Worm (Caenorhabditis elegans) whole organism, young adult: Measurements from ENCODE around the gene Y39B6A.42.

ENCODE experiments used
- B0336.3 ChIP-seq: fragments of 200-800 bp; sonication (Bioruptor generic); IDR thresholded peaks from 2 replicates; pipeline ENCODE4 v1.3.6; 2022; ENCODE audit warnings: missing genetic modification characterization, missing compliant biosample characterization
- D2030.7 ChIP-seq: fragments of 200-800 bp; sonication (Bioruptor generic); IDR thresholded peaks from 2 replicates; pipeline ENCODE4 v1.3.6; 2022; ENCODE audit warnings: missing genetic modification reagents, missing genetic modification characterization, missing compliant biosample characterization
- F37B4.10 ChIP-seq: fragments of 200-800 bp; sonication (Bioruptor generic); IDR thresholded peaks from 2 replicates; pipeline ENCODE4 v1.3.6; 2022; ENCODE audit warnings: missing genetic modification characterization, missing compliant biosample characterization
- F39B2.1 ChIP-seq: fragments of 200-800 bp; sonication (Bioruptor generic); IDR thresholded peaks from 2 replicates; pipeline ENCODE4 v1.3.6; 2022; ENCODE audit warnings: missing genetic modification reagents, missing genetic modification characterization, missing compliant biosample characterization
- F57A8.1 ChIP-seq: fragments of 200-800 bp; sonication (Bioruptor generic); optimal IDR thresholded peaks from 2 replicates; lab custom pipeline; 2018; ENCODE audit warnings: mild to moderate bottlenecking, missing genetic modification characterization, moderate library complexity, missing compliant biosample characterization
- K11D2.4 ChIP-seq: fragments of 200-800 bp; sonication (Bioruptor generic); IDR thresholded peaks from 2 replicates; pipeline ENCODE4 v1.3.6; 2022; ENCODE audit warnings: missing genetic modification reagents, missing genetic modification characterization, missing compliant biosample characterization
- K12H6.12 ChIP-seq: fragments of 200-800 bp; sonication (Bioruptor generic); optimal IDR thresholded peaks from 2 replicates; lab custom pipeline; 2018; ENCODE audit warnings: mild to moderate bottlenecking, missing genetic modification characterization, missing compliant biosample characterization
- T26A5.8 ChIP-seq: sonication (generic microtip); optimal IDR thresholded peaks from 2 replicates; lab custom pipeline; 2016; ENCODE audit warnings: missing genetic modification characterization, missing compliant biosample characterization
- Y53F4B.3 ChIP-seq: fragments of 200-800 bp; sonication (Bioruptor generic); IDR thresholded peaks from 2 replicates; pipeline ENCODE4 v1.3.6; 2022; ENCODE audit warnings: missing genetic modification reagents, missing genetic modification characterization, missing compliant biosample characterization
- Y53G8AR.9 ChIP-seq: fragments of 200-800 bp; sonication (Bioruptor generic); conservative IDR thresholded peaks from 2 replicates; pipeline ENCODE4 v1.3.6; 2022; ENCODE audit warnings: missing genetic modification reagents, missing genetic modification characterization, missing compliant biosample characterization
- ZK185.1 ChIP-seq: sonication (generic microtip); optimal IDR thresholded peaks from 2 replicates; lab custom pipeline; 2016; ENCODE audit warnings: mild to moderate bottlenecking, missing genetic modification characterization, missing compliant biosample characterization; ENCODE audit not compliant: poor library complexity, severe bottlenecking
- akir-1 ChIP-seq: fragments of 200-800 bp; sonication (Bioruptor generic); optimal IDR thresholded peaks from 2 replicates; lab custom pipeline; 2018; ENCODE audit warnings: mild to moderate bottlenecking, missing genetic modification characterization, moderate library complexity, missing compliant biosample characterization
- ama-1 ChIP-seq, 3 experiments: fragments of 150-350 bp in 1 of 3; sonication (generic microtip) in 2 of 3; optimal IDR thresholded peaks; 2 replicates each; lab custom pipeline; 2014 to 2018; ENCODE audit warnings: missing biosample characterization in 2 of 3, missing genetic modification characterization in 2 of 3, missing genetic modification reagents in 2 of 3
- aptf-3 ChIP-seq: fragments of 200-800 bp; sonication (Bioruptor generic); IDR thresholded peaks from 2 replicates; pipeline ENCODE4 v1.3.6; 2022; ENCODE audit warnings: missing genetic modification characterization, missing compliant biosample characterization
- attf-3 ChIP-seq: fragments of 200-800 bp; sonication (Bioruptor generic); conservative IDR thresholded peaks from 2 replicates; pipeline ENCODE4 v1.3.6; 2022; ENCODE audit warnings: missing genetic modification reagents, missing genetic modification characterization, missing compliant biosample characterization
- attf-5 ChIP-seq: fragments of 200-800 bp; sonication (Bioruptor generic); optimal IDR thresholded peaks from 2 replicates; lab custom pipeline; 2018; ENCODE audit warnings: mild to moderate bottlenecking, missing genetic modification characterization, missing compliant biosample characterization
- attf-6 ChIP-seq: fragments of 200-800 bp; sonication (Bioruptor generic); IDR thresholded peaks from 2 replicates; pipeline ENCODE4 v1.3.6; 2022; ENCODE audit warnings: missing genetic modification reagents, missing genetic modification characterization, missing compliant biosample characterization
- bed-2 ChIP-seq: fragments of 200-800 bp; sonication (Bioruptor generic); IDR thresholded peaks from 2 replicates; pipeline ENCODE4 v1.3.6; 2022; ENCODE audit warnings: missing genetic modification reagents, missing genetic modification characterization, missing compliant biosample characterization
- cebp-1 ChIP-seq, 2 experiments: fragments of 200-800 bp in 1 of 2; sonication (Bioruptor generic) in 1 of 2; sonication (generic microtip) in 1 of 2; IDR thresholded peaks in 1 of 2; optimal IDR thresholded peaks in 1 of 2; 2 replicates each; pipeline versions ENCODE4 v1.3.6 to Lab custom; 2017 to 2022; ENCODE audit warnings: missing compliant biosample characterization in 2 of 2, missing genetic modification characterization in 2 of 2, mild to moderate bottlenecking in 1 of 2, missing genetic modification reagents in 1 of 2, moderate library complexity in 1 of 2
- cebp-2 ChIP-seq: fragments of 200-800 bp; sonication (Bioruptor generic); IDR thresholded peaks from 2 replicates; pipeline ENCODE4 v1.3.6; 2022; ENCODE audit warnings: missing genetic modification characterization, missing compliant biosample characterization
- ceh-100 ChIP-seq: fragments of 200-800 bp; sonication (Bioruptor generic); IDR thresholded peaks from 2 replicates; pipeline ENCODE4 v1.3.6; 2022; ENCODE audit warnings: missing genetic modification reagents, missing genetic modification characterization, missing compliant biosample characterization
- ceh-58 ChIP-seq: fragments of 200-800 bp; sonication (Bioruptor generic); IDR thresholded peaks from 2 replicates; pipeline ENCODE4 v1.3.6; 2022; ENCODE audit warnings: missing genetic modification characterization, missing compliant biosample characterization
- ceh-79 ChIP-seq: sonication (generic microtip); optimal IDR thresholded peaks from 2 replicates; lab custom pipeline; 2017; ENCODE audit warnings: mild to moderate bottlenecking, missing genetic modification characterization, missing compliant biosample characterization
- ceh-91 ChIP-seq: fragments of 200-800 bp; sonication (Bioruptor generic); IDR thresholded peaks from 2 replicates; pipeline ENCODE4 v1.3.6; 2022; ENCODE audit warnings: missing genetic modification reagents, missing genetic modification characterization, missing compliant biosample characterization
- chd-7 ChIP-seq: sonication (generic microtip); optimal IDR thresholded peaks from 2 replicates; lab custom pipeline; 2016; ENCODE audit warnings: mild to moderate bottlenecking, missing genetic modification characterization, moderate library complexity, missing compliant biosample characterization
- die-1 ChIP-seq: sonication (generic microtip); optimal IDR thresholded peaks from 2 replicates; lab custom pipeline; 2016; ENCODE audit warnings: missing genotype, mild to moderate bottlenecking, missing genetic modification characterization, missing compliant biosample characterization
- ekl-4 ChIP-seq: fragments of 200-800 bp; sonication (Bioruptor generic); IDR thresholded peaks from 2 replicates; pipeline ENCODE4 v1.3.6; 2022; ENCODE audit warnings: missing genetic modification reagents, missing genetic modification characterization, missing compliant biosample characterization
- ets-4 ChIP-seq: fragments of 200-800 bp; sonication (Bioruptor generic); optimal IDR thresholded peaks from 2 replicates; lab custom pipeline; 2018; ENCODE audit warnings: mild to moderate bottlenecking, missing genetic modification characterization, missing compliant biosample characterization
- hmg-1.2 ChIP-seq: fragments of 200-800 bp; sonication (Bioruptor generic); IDR thresholded peaks from 2 replicates; pipeline ENCODE4 v1.3.6; 2022; ENCODE audit warnings: missing genetic modification reagents, missing genetic modification characterization, missing compliant biosample characterization
- let-607 ChIP-seq, 2 experiments: fragments of 200-800 bp in 1 of 2; sonication (Bioruptor generic) in 1 of 2; sonication (generic microtip) in 1 of 2; optimal IDR thresholded peaks; 2 replicates each; lab custom pipeline; 2016 to 2018; ENCODE audit warnings: mild to moderate bottlenecking in 2 of 2, missing compliant biosample characterization in 2 of 2, missing genetic modification characterization in 2 of 2, moderate library complexity in 2 of 2, missing genotype in 1 of 2
- lin-54 ChIP-seq: fragments of 200-800 bp; sonication (Bioruptor generic); optimal IDR thresholded peaks from 2 replicates; lab custom pipeline; 2018; ENCODE audit warnings: mild to moderate bottlenecking, missing genetic modification characterization, missing compliant biosample characterization
- lir-1 ChIP-seq: fragments of 200-800 bp; sonication (Bioruptor generic); conservative IDR thresholded peaks from 2 replicates; pipeline ENCODE4 v1.3.6; 2022; ENCODE audit warnings: missing genetic modification reagents, missing genetic modification characterization, missing compliant biosample characterization
- lsy-27 ChIP-seq: sonication (generic microtip); optimal IDR thresholded peaks from 2 replicates; lab custom pipeline; 2017; ENCODE audit warnings: missing genetic modification characterization, mild to moderate bottlenecking, missing compliant biosample characterization, antibody characterized with exemption, missing genotype, borderline replicate concordance; ENCODE audit not compliant: insufficient read depth
- madf-8 ChIP-seq: fragments of 200-800 bp; sonication (Bioruptor generic); conservative IDR thresholded peaks from 2 replicates; pipeline ENCODE4 v1.3.6; 2022; ENCODE audit warnings: missing genetic modification reagents, missing genetic modification characterization, missing compliant biosample characterization
- mel-28 ChIP-seq: sonication (generic microtip); optimal IDR thresholded peaks from 2 replicates; lab custom pipeline; 2016; ENCODE audit warnings: borderline replicate concordance, mild to moderate bottlenecking, missing genetic modification characterization, missing compliant biosample characterization
- mes-4 ChIP-seq: sonication (generic microtip); optimal IDR thresholded peaks from 2 replicates; lab custom pipeline; 2016; ENCODE audit warnings: missing genotype, missing genetic modification characterization, missing compliant biosample characterization
- nhr-179 ChIP-seq: sonication (generic microtip); optimal IDR thresholded peaks from 2 replicates; lab custom pipeline; 2016; ENCODE audit warnings: mild to moderate bottlenecking, missing genetic modification characterization, missing compliant biosample characterization
- nhr-80 ChIP-seq: sonication (generic microtip); optimal IDR thresholded peaks from 2 replicates; lab custom pipeline; 2016; ENCODE audit warnings: missing genetic modification characterization, missing compliant biosample characterization
- pbrm-1 ChIP-seq: fragments of 200-800 bp; sonication (Bioruptor generic); IDR thresholded peaks from 2 replicates; pipeline ENCODE4 v1.3.6; 2022; ENCODE audit warnings: missing genetic modification reagents, missing genetic modification characterization, missing compliant biosample characterization
- pha-4 ChIP-seq: fragments of 150-350 bp; sonication (generic microtip); optimal IDR thresholded peaks from 2 replicates; lab custom pipeline; 2014; ENCODE audit warnings: missing biosample characterization, missing genetic modification reagents, missing genetic modification characterization
- repo-1 ChIP-seq: sonication (generic microtip); optimal IDR thresholded peaks from 2 replicates; lab custom pipeline; 2017; ENCODE audit warnings: mild to moderate bottlenecking, missing genetic modification characterization, missing compliant biosample characterization
- snpc-1.3 ChIP-seq: sonication (generic microtip); optimal IDR thresholded peaks from 2 replicates; lab custom pipeline; 2017; ENCODE audit warnings: missing genetic modification characterization, mild to moderate bottlenecking, missing compliant biosample characterization, antibody characterized with exemption, moderate library complexity, missing genotype, missing genetic modification reagents; ENCODE audit not compliant: insufficient read depth
- snpc-3.4 ChIP-seq: sonication (generic microtip); optimal IDR thresholded peaks from 2 replicates; lab custom pipeline; 2017; ENCODE audit warnings: missing genetic modification characterization, mild to moderate bottlenecking, missing compliant biosample characterization, antibody characterized with exemption, moderate library complexity, missing genotype, missing genetic modification reagents
- tlf-1 ChIP-seq: fragments of 200-800 bp; sonication (Bioruptor generic); optimal IDR thresholded peaks from 2 replicates; lab custom pipeline; 2018; ENCODE audit warnings: mild to moderate bottlenecking, missing genetic modification characterization, missing compliant biosample characterization
- unc-130 ChIP-seq: sonication (generic microtip); optimal IDR thresholded peaks from 2 replicates; lab custom pipeline; 2016; ENCODE audit warnings: missing genetic modification reagents, missing genetic modification characterization, missing compliant biosample characterization
- ztf-18 ChIP-seq: sonication (generic microtip); optimal IDR thresholded peaks from 2 replicates; lab custom pipeline; 2016; ENCODE audit warnings: missing genotype, mild to moderate bottlenecking, missing genetic modification characterization, missing compliant biosample characterization

Y39B6A.42 gene

DNA sequence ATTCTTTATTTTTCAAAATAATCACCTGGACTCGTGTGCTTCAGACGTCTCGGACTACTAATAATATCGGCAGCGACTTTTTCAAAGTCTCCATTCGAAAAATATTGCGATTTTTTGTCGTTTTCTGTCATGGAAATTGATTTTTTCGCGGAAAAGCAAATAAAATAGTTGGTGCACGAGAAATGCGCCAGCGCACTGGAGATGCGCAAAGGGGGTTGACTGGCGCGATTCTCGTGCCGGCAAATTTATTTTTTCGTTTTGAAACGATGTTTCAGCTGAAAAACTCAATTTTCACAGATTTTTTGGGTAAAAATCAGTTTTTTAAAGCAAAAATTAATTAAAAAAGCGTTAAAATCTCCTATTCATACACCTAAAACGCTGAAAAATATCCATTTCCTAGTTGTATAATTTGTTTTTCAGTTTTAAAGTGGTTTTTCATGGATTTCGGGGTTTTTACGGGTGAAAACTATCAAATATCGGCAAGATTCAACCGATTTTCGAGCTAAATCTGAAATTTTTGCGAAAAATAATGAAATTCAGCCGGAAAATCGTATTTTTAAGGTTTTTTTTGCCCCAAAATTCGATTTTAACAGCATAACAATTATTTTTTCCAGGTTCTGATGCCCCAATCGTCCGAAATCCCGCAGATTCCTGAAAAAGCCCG lies 20.9 kb upstream of the Y39B6A.42 start, which contains the start of the genes reps-1 and Y39B6A.37 (continued):
- TF ChIP-seq F57A8.1 (GFP tag; lab: Kevin White, UChicago) (no peak), lsy-27 (tag; lab: Kevin White, UChicago) (no peak), Y53G8AR.9 (GFP tag; lab: Robert Waterston, UW) (peak; percentile 94), ceh-100 (GFP tag; lab: Robert Waterston, UW) (no peak), die-1 (tag; lab: Kevin White, UChicago) (no peak), attf-5 (GFP tag; lab: Kevin White, UChicago) (peak; percentile 74), ets-4 (GFP tag; lab: Kevin White, UChicago) (no peak), pha-4 (tag; lab: Kevin White, UChicago) (no peak), attf-6 (GFP tag; lab: Robert Waterston, UW) (0 out of 2 replicates have a peak, but pooled peaks have one; percentile 33), mes-4 (tag; lab: Kevin White, UChicago) (no peak), chd-7 (tag; lab: Kevin White, UChicago) (no peak), cebp-1 (GFP tag; IDR thresholded peaks at IDR 0.05; lab: Robert Waterston, UW) (no peak), cebp-1 (tag; optimal IDR thresholded peaks at IDR 0.05; lab: Kevin White, UChicago) (peak; percentile 78), Y53F4B.3 (GFP tag; lab: Robert Waterston, UW) (no peak), ztf-18 (tag; lab: Kevin White, UChicago) (peak; percentile 97), aptf-3 (GFP tag; lab: Robert Waterston, UW) (no peak), F37B4.10 (GFP tag; lab: Robert Waterston, UW) (0 out of 2 replicates have a peak, but pooled peaks have one; percentile 33), ceh-91 (GFP tag; lab: Robert Waterston, UW) (no peak), B0336.3 (peak; percentile 86), D2030.7 (GFP tag; lab: Robert Waterston, UW) (peak; percentile 78), pbrm-1 (GFP tag; lab: Robert Waterston, UW) (peak; percentile 85), tlf-1 (GFP tag; lab: Kevin White, UChicago) (peak; percentile 32), attf-3 (GFP tag; lab: Robert Waterston, UW) (0 out of 2 replicates have a peak, but pooled peaks have one; percentile 44), hmg-1.2 (GFP tag; lab: Robert Waterston, UW) (peak; percentile 43; the same call in 1 of the 2 replicates), repo-1 (tag; lab: Kevin White, UChicago) (no peak), akir-1 (GFP tag; lab: Kevin White, UChicago) (no peak), unc-130 (GFP tag; lab: Kevin White, UChicago) (no peak), T26A5.8 (no peak), ceh-79 (tag; lab: Kevin White, UChicago) (no peak), snpc-1.3 (tag; lab: Kevin White, UChicago) (peak; percentile 1), ceh-58 (GFP tag; lab: Robert Waterston, UW) (no peak), ama-1 (optimal IDR thresholded peaks at IDR 0.05; lab: Kevin White, UChicago) (no peak), ama-1 (GFP tag; optimal IDR thresholded peaks at IDR 0.05; lab: Kevin White, UChicago) (no peak), lir-1 (peak; percentile 56; the same call in 1 of the 2 replicates), ekl-4 (GFP tag; lab: Robert Waterston, UW) (no peak; the same call in 1 of the 2 replicates), bed-2 (no peak), cebp-2 (GFP tag; lab: Robert Waterston, UW) (no peak), madf-8 (GFP tag; lab: Robert Waterston, UW) (0 out of 2 replicates have a peak, but pooled peaks have one; percentile 11), mel-28 (tag; lab: Kevin White, UChicago) (no peak), nhr-80 (tag; lab: Kevin White, UChicago) (peak; percentile 0), K11D2.4 (peak; percentile 80), K12H6.12 (tag; lab: Kevin White, UChicago) (peak; percentile 78), let-607 (tag; optimal IDR thresholded peaks at IDR 0.05; lab: Kevin White, UChicago) (peak in 1 of 2 experiments; percentile 9), nhr-179 (tag; lab: Kevin White, UChicago) (no peak), F39B2.1 (GFP tag; lab: Robert Waterston, UW) (no peak), lin-54 (GFP tag; lab: Kevin White, UChicago) (peak; percentile 74), ZK185.1 (tag; lab: Kevin White, UChicago) (no peak), snpc-3.4 (tag; lab: Kevin White, UChicago) (no peak)
